Fruit fly (Drosophila melanogaster) whole organism, embryonic: Measurements from ENCODE around the gene CG9970.

Experiments
- Ada2b ChIP-seq: fragments of 200-800 bp; sonication (Bioruptor generic); IDR thresholded peaks from 2 replicates; pipeline ENCODE4 v1.3.6; 2022; ENCODE audit warnings: missing biosample characterization, missing genetic modification characterization
- Atf6 ChIP-seq: fragments of 200-800 bp; sonication (Bioruptor generic); IDR thresholded peaks from 2 replicates; pipeline ENCODE4 v1.3.6; 2022; ENCODE audit warnings: missing biosample characterization, missing genetic modification characterization
- B-H2 ChIP-seq: fragments of 200-800 bp; sonication (Bioruptor generic); optimal IDR thresholded peaks from 2 replicates; lab custom pipeline; 2018; ENCODE audit warnings: missing biosample characterization, mild to moderate bottlenecking, missing genetic modification characterization
- Bteb2 ChIP-seq: fragments of 200-800 bp; sonication (Bioruptor generic); optimal IDR thresholded peaks from 2 replicates; lab custom pipeline; 2016; ENCODE audit warnings: missing biosample characterization, missing genetic modification characterization
- CG10979 ChIP-seq: fragments of 200-800 bp; sonication (Bioruptor generic); optimal IDR thresholded peaks from 2 replicates; lab custom pipeline; 2018; ENCODE audit warnings: missing biosample characterization, mild to moderate bottlenecking, missing genetic modification characterization, moderate library complexity
- CG11247 ChIP-seq: fragments of 200-800 bp; sonication (Bioruptor generic); IDR thresholded peaks from 2 replicates; pipeline ENCODE4 v1.3.6; 2022; ENCODE audit warnings: missing biosample characterization, missing genetic modification characterization
- CG12391 ChIP-seq: fragments of 200-800 bp; sonication (Bioruptor generic); optimal IDR thresholded peaks from 3 replicates; lab custom pipeline; 2018; ENCODE audit warnings: missing biosample characterization, mild to moderate bottlenecking, missing genetic modification characterization, moderate library complexity
- CG14441 ChIP-seq: fragments of 200-800 bp; sonication (Bioruptor generic); IDR thresholded peaks from 2 replicates; pipeline ENCODE4 v1.3.6; 2022; ENCODE audit warnings: missing biosample characterization, missing genetic modification characterization
- CG15073 ChIP-seq: fragments of 200-800 bp; sonication (Bioruptor generic); optimal IDR thresholded peaks from 2 replicates; lab custom pipeline; 2016; ENCODE audit warnings: missing biosample characterization, missing genetic modification characterization
- CG1529 ChIP-seq: fragments of 200-800 bp; sonication (Bioruptor generic); optimal IDR thresholded peaks from 3 replicates; lab custom pipeline; 2018; ENCODE audit warnings: missing biosample characterization, missing genetic modification characterization
- CG1647 ChIP-seq: fragments of 200-800 bp; sonication (Bioruptor generic); optimal IDR thresholded peaks from 3 replicates; lab custom pipeline; 2016; ENCODE audit warnings: missing biosample characterization, missing genetic modification characterization
- CG17829 ChIP-seq: fragments of 200-800 bp; optimal IDR thresholded peaks from 2 replicates; lab custom pipeline; 2019; ENCODE audit warnings: missing biosample characterization, mild to moderate bottlenecking, missing genetic modification characterization, moderate library complexity
- CG18262 ChIP-seq: fragments of 200-800 bp; optimal IDR thresholded peaks from 3 replicates; lab custom pipeline; 2019; ENCODE audit warnings: missing biosample characterization, mild to moderate bottlenecking, missing genetic modification characterization, moderate library complexity
- CG18764 ChIP-seq: fragments of 200-800 bp; sonication (Bioruptor generic); optimal IDR thresholded peaks from 3 replicates; lab custom pipeline; 2016; ENCODE audit warnings: missing biosample characterization, missing genetic modification characterization
- CG2875 ChIP-seq: fragments of 200-800 bp; sonication (Bioruptor generic); optimal IDR thresholded peaks from 2 replicates; lab custom pipeline; 2017; ENCODE audit warnings: missing biosample characterization, mild to moderate bottlenecking, missing genetic modification characterization, missing genetic modification reagents
- CG30431 ChIP-seq: fragments of 200-800 bp; sonication (Bioruptor generic); optimal IDR thresholded peaks from 2 replicates; lab custom pipeline; 2017; ENCODE audit warnings: missing biosample characterization, missing genetic modification characterization
- CG42726 ChIP-seq: fragments of 200-800 bp; sonication (Bioruptor generic); IDR thresholded peaks from 2 replicates; pipeline ENCODE4 v1.3.6; 2022; ENCODE audit warnings: missing biosample characterization, missing genetic modification characterization; ENCODE audit not compliant: partially characterized antibody
- CG4424 ChIP-seq: fragments of 200-800 bp; sonication (Bioruptor generic); optimal IDR thresholded peaks from 3 replicates; lab custom pipeline; 2016; ENCODE audit warnings: missing biosample characterization, missing genetic modification characterization
- CG5953 ChIP-seq: fragments of 200-800 bp; sonication (Bioruptor generic); IDR thresholded peaks from 2 replicates; pipeline ENCODE4 v1.3.6; 2022; ENCODE audit warnings: missing biosample characterization, missing genetic modification characterization
- CG6813 ChIP-seq: fragments of 200-800 bp; sonication (Bioruptor generic); optimal IDR thresholded peaks from 2 replicates; lab custom pipeline; 2017; ENCODE audit warnings: missing biosample characterization, missing genetic modification characterization, mild to moderate bottlenecking, moderate library complexity, missing genetic modification reagents
- CG6854 ChIP-seq: fragments of 200-800 bp; sonication (Bioruptor generic); optimal IDR thresholded peaks from 3 replicates; lab custom pipeline; 2017; ENCODE audit warnings: missing biosample characterization, mild to moderate bottlenecking, missing genetic modification characterization
- CG7556 ChIP-seq: fragments of 200-800 bp; sonication (Bioruptor generic); optimal IDR thresholded peaks from 2 replicates; lab custom pipeline; 2017; ENCODE audit warnings: missing biosample characterization, mild to moderate bottlenecking, missing genetic modification characterization
- CG8359 ChIP-seq: fragments of 200-800 bp; sonication (Bioruptor generic); optimal IDR thresholded peaks from 2 replicates; lab custom pipeline; 2017; ENCODE audit warnings: missing biosample characterization, mild to moderate bottlenecking, missing genetic modification characterization, borderline replicate concordance
- CG8944 ChIP-seq: fragments of 200-800 bp; sonication (Bioruptor generic); optimal IDR thresholded peaks from 3 replicates; lab custom pipeline; 2016; ENCODE audit warnings: missing biosample characterization, missing genetic modification characterization
- CG9437 ChIP-seq: fragments of 200-800 bp; sonication (Bioruptor generic); optimal IDR thresholded peaks from 2 replicates; lab custom pipeline; 2018; ENCODE audit warnings: missing biosample characterization, mild to moderate bottlenecking, missing genetic modification characterization
- Dip2 ChIP-seq: fragments of 200-800 bp; sonication (Bioruptor generic); IDR thresholded peaks from 2 replicates; pipeline ENCODE4 v1.3.6; 2022; ENCODE audit warnings: missing biosample characterization, missing genetic modification characterization
- Doc2 ChIP-seq: fragments of 200-800 bp; sonication (Bioruptor generic); IDR thresholded peaks from 2 replicates; pipeline ENCODE4 v1.3.6; 2022; ENCODE audit warnings: missing biosample characterization, missing genetic modification characterization
- E2f2 ChIP-seq: fragments of 200-800 bp; sonication (Bioruptor generic); IDR thresholded peaks from 2 replicates; pipeline ENCODE4 v1.3.6; 2022; ENCODE audit warnings: missing biosample characterization, missing genetic modification characterization
- ERR ChIP-seq: fragments of 200-800 bp; sonication (Bioruptor generic); optimal IDR thresholded peaks from 2 replicates; lab custom pipeline; 2016; ENCODE audit warnings: missing biosample characterization, missing genetic modification characterization
- Gsc ChIP-seq: fragments of 200-800 bp; sonication (Bioruptor generic); IDR thresholded peaks from 2 replicates; pipeline ENCODE4 v1.3.6; 2022; ENCODE audit warnings: missing biosample characterization, missing genetic modification characterization
- HLH3B ChIP-seq: fragments of 200-800 bp; sonication (Bioruptor generic); IDR thresholded peaks from 2 replicates; pipeline ENCODE4 v1.3.6; 2022; ENCODE audit warnings: missing biosample characterization, missing genetic modification characterization
- Hmr ChIP-seq: fragments of 200-800 bp; sonication (Bioruptor generic); optimal IDR thresholded peaks from 3 replicates; lab custom pipeline; 2017; ENCODE audit warnings: mild to moderate bottlenecking, missing biosample characterization, missing genetic modification reagents, missing genetic modification characterization
- Lim3 ChIP-seq: fragments of 200-800 bp; sonication (Bioruptor generic); IDR thresholded peaks from 2 replicates; pipeline ENCODE4 v1.3.6; 2022; ENCODE audit warnings: missing biosample characterization, missing genetic modification characterization
- Med ChIP-seq: fragments of 200-800 bp; sonication (Bioruptor generic); peaks from one replicate; lab custom pipeline; 2016; ENCODE audit warnings: missing biosample characterization, missing genetic modification characterization, mild to moderate bottlenecking, inconsistent platforms, moderate library complexity
- Mes4 ChIP-seq: fragments of 200-800 bp; sonication (Bioruptor generic); optimal IDR thresholded peaks from 2 replicates; lab custom pipeline; 2016; ENCODE audit warnings: missing biosample characterization, missing genetic modification characterization
- Nf-YC ChIP-seq: fragments of 200-800 bp; optimal IDR thresholded peaks from 3 replicates; lab custom pipeline; 2019; ENCODE audit warnings: missing biosample characterization, mild to moderate bottlenecking, missing genetic modification characterization, moderate library complexity
- NfI ChIP-seq: fragments of 200-800 bp; sonication (Bioruptor generic); optimal IDR thresholded peaks from 3 replicates; lab custom pipeline; 2018; ENCODE audit warnings: missing biosample characterization, mild to moderate bottlenecking, missing genetic modification characterization, moderate library complexity
- Optix ChIP-seq: fragments of 200-800 bp; sonication (Bioruptor generic); IDR thresholded peaks from 3 replicates; pipeline ENCODE4 v1.3.6; 2022; ENCODE audit warnings: missing biosample characterization, missing genetic modification characterization
- Sry-δ ChIP-seq: fragments of 200-800 bp; sonication (Bioruptor generic); optimal IDR thresholded peaks from 2 replicates; lab custom pipeline; 2016; ENCODE audit warnings: missing biosample characterization, missing genetic modification characterization
- Taf1 ChIP-seq: fragments of 200-800 bp; sonication (Bioruptor generic); IDR thresholded peaks from 2 replicates; pipeline ENCODE4 v1.3.6; 2022; ENCODE audit warnings: missing biosample characterization, missing genetic modification characterization
- bcd ChIP-seq: fragments of 200-800 bp; sonication (Bioruptor generic); optimal IDR thresholded peaks from 2 replicates; lab custom pipeline; 2017; ENCODE audit warnings: missing biosample characterization, mild to moderate bottlenecking, missing genetic modification characterization
- ci ChIP-seq: fragments of 200-800 bp; sonication (Bioruptor generic); IDR thresholded peaks from 3 replicates; pipeline ENCODE4 v1.3.6; 2022; ENCODE audit warnings: missing biosample characterization, missing genetic modification characterization
- crol ChIP-seq: fragments of 200-800 bp; sonication (Bioruptor generic); IDR thresholded peaks from 2 replicates; pipeline ENCODE4 v1.3.6; 2022; ENCODE audit warnings: missing biosample characterization, missing genetic modification characterization
- dimm ChIP-seq: fragments of 200-800 bp; sonication (Bioruptor generic); IDR thresholded peaks from 2 replicates; pipeline ENCODE4 v1.3.6; 2022; ENCODE audit warnings: missing biosample characterization, missing genetic modification characterization
- fd96Cb ChIP-seq: fragments of 200-800 bp; sonication (Bioruptor generic); optimal IDR thresholded peaks from 2 replicates; lab custom pipeline; 2018; ENCODE audit warnings: missing biosample characterization, mild to moderate bottlenecking, missing genetic modification characterization, moderate library complexity
- nom ChIP-seq: fragments of 200-800 bp; sonication (Bioruptor generic); optimal IDR thresholded peaks from 2 replicates; lab custom pipeline; 2017; ENCODE audit warnings: missing biosample characterization, missing genetic modification characterization, mild to moderate bottlenecking, moderate library complexity, missing genetic modification reagents
- sens-2 ChIP-seq: fragments of 200-800 bp; sonication (Bioruptor generic); IDR thresholded peaks from 2 replicates; pipeline ENCODE4 v1.3.6; 2022; ENCODE audit warnings: missing biosample characterization, missing genetic modification characterization
- shn ChIP-seq: fragments of 200-800 bp; sonication (Bioruptor generic); optimal IDR thresholded peaks from 3 replicates; lab custom pipeline; 2016; ENCODE audit warnings: missing biosample characterization, missing genetic modification characterization
- sr ChIP-seq: fragments of 200-800 bp; sonication (Bioruptor generic); IDR thresholded peaks from 3 replicates; pipeline ENCODE4 v1.3.6; 2022; ENCODE audit warnings: missing biosample characterization, missing genetic modification characterization
- stc ChIP-seq: fragments of 200-800 bp; sonication (Bioruptor generic); IDR thresholded peaks from 2 replicates; pipeline ENCODE4 v1.3.6; 2022; ENCODE audit warnings: missing biosample characterization, missing genetic modification characterization
- tup ChIP-seq: fragments of 200-800 bp; sonication (Bioruptor generic); optimal IDR thresholded peaks from 2 replicates; lab custom pipeline; 2016; ENCODE audit warnings: missing biosample characterization, mild to moderate bottlenecking, missing genetic modification characterization, moderate library complexity
- twi ChIP-seq: fragments of 200-800 bp; optimal IDR thresholded peaks from 2 replicates; lab custom pipeline; 2019; ENCODE audit warnings: missing biosample characterization, mild to moderate bottlenecking, missing genetic modification characterization, moderate library complexity

CG9970 gene

DNA sequence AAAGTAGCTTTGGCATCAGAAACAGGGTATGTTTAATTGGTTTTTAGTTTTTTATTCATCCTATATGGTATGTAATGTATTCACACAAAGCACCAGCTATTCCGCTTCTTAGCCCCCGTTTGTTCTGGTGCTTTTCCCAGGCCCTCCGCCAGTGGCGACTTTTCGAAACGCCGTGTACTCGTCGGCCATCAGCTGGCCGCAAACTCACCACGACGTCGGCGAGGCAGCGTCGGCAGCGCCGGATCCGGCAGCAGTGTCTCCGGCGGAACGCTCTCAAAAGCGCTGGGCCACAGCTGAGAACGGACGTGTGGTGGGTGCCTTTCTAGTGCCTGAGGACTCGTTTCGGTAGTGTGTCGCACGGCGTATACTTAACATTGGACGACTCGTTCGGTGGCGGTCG, 21.7 kb downstream of the CG9970 start, which contains the start of gene Shab (continued):
- TF ChIP-seq Ada2b (GFP tag; lab: Robert Waterston, UW) (peak; percentile 63), CG1647 (GFP tag; lab: Kevin White, UChicago) (no peak), Bteb2 (GFP tag; lab: Kevin White, UChicago) (no peak), ERR (GFP tag; lab: Kevin White, UChicago) (peak; percentile 4), CG9437 (GFP tag; lab: Kevin White, UChicago) (no peak), CG6813 (GFP tag; lab: Kevin White, UChicago) (no peak), CG4424 (GFP tag; lab: Kevin White, UChicago) (no peak), CG5953 (GFP tag; lab: Robert Waterston, UW) (peak; percentile 32; the same call in 1 of the 2 replicates), fd96Cb (tag; lab: Kevin White, UChicago) (no peak), tup (GFP tag; lab: Kevin White, UChicago) (no peak), CG8359 (GFP tag; lab: Kevin White, UChicago) (peak; percentile 17), Taf1 (GFP tag; lab: Robert Waterston, UW) (no peak), CG10979 (tag; lab: Kevin White, UChicago) (no peak), CG18262 (tag; lab: Kevin White, UChicago) (no peak), Nf-YC (peak; percentile 15), sens-2 (GFP tag; lab: Robert Waterston, UW) (no peak), Hmr (GFP tag; lab: Kevin White, UChicago) (peak; percentile 30), CG2875 (GFP tag; lab: Kevin White, UChicago) (no peak), Lim3 (GFP tag; lab: Robert Waterston, UW) (no peak), bcd (GFP tag; lab: Kevin White, UChicago) (peak; percentile 18), ci (peak; percentile 57; the same call in 2 of the 3 replicates), shn (GFP tag; lab: Kevin White, UChicago) (no peak), CG12391 (no peak), nom (no peak), E2f2 (GFP tag; lab: Robert Waterston, UW) (peak; percentile 42; the same call in 1 of the 2 replicates), CG30431 (no peak), B-H2 (GFP tag; lab: Kevin White, UChicago) (no peak), CG15073 (GFP tag; lab: Kevin White, UChicago) (no peak), CG6854 (GFP tag; lab: Kevin White, UChicago) (no peak), crol (GFP tag; lab: Robert Waterston, UW) (0 out of 2 replicates have a peak, but pooled peaks have one; percentile 23), Mes4 (no peak), Sry-δ (no peak), CG18764 (GFP tag; lab: Kevin White, UChicago) (no peak), CG7556 (GFP tag; lab: Kevin White, UChicago) (peak; percentile 18), Optix (GFP tag; lab: Robert Waterston, UW) (no peak), HLH3B (peak; percentile 52; the same call in 1 of the 2 replicates), sr (GFP tag; lab: Robert Waterston, UW) (no peak), dimm (no peak), stc (GFP tag; lab: Robert Waterston, UW) (0 out of 2 replicates have a peak, but pooled peaks have one; percentile 23), NfI (GFP tag; lab: Kevin White, UChicago) (no peak), CG14441 (GFP tag; lab: Robert Waterston, UW) (no peak), Doc2 (no peak), Atf6 (GFP tag; lab: Robert Waterston, UW) (peak; percentile 55), CG1529 (GFP tag; lab: Kevin White, UChicago) (no peak), CG8944 (GFP tag; lab: Kevin White, UChicago) (no peak), Gsc (GFP tag; lab: Robert Waterston, UW) (no peak), CG42726 (GFP tag; lab: Robert Waterston, UW) (no peak), CG11247 (0 out of 2 replicates have a peak, but pooled peaks have one; percentile 20), twi (tag; lab: Kevin White, UChicago) (no peak), Med (GFP tag; lab: Kevin White, UChicago) (peak; percentile 90), CG17829 (tag; lab: Kevin White, UChicago) (no peak), Dip2 (no peak)
